Fruit fly (Drosophila melanogaster) whole organism, embryonic: ENCODE measurements around the gene CG14154.

Source experiments
- Atf-2 ChIP-seq: fragments of 200-800 bp; sonication (Bioruptor generic); optimal IDR thresholded peaks from 2 replicates; lab custom pipeline; 2016; ENCODE audit warnings: missing biosample characterization, missing genetic modification characterization
- B-H1 ChIP-seq: fragments of 200-800 bp; sonication (Bioruptor generic); IDR thresholded peaks from 3 replicates; pipeline ENCODE4 v1.3.6; 2022; ENCODE audit warnings: missing biosample characterization, missing genetic modification characterization
- BtbVII ChIP-seq: fragments of 200-800 bp; sonication (Bioruptor generic); optimal IDR thresholded peaks from 3 replicates; lab custom pipeline; 2017; ENCODE audit warnings: missing biosample characterization, mild to moderate bottlenecking, missing genetic modification characterization
- Bteb2 ChIP-seq: fragments of 200-800 bp; sonication (Bioruptor generic); optimal IDR thresholded peaks from 2 replicates; lab custom pipeline; 2016; ENCODE audit warnings: missing biosample characterization, missing genetic modification characterization
- CG10366 ChIP-seq: fragments of 200-800 bp; sonication (Bioruptor generic); IDR thresholded peaks from 2 replicates; pipeline ENCODE4 v1.3.6; 2022; ENCODE audit warnings: missing biosample characterization, missing genetic modification characterization
- CG10959 ChIP-seq: fragments of 200-800 bp; sonication (Bioruptor generic); IDR thresholded peaks from 2 replicates; pipeline ENCODE4 v1.3.6; 2022; ENCODE audit warnings: missing biosample characterization, missing genetic modification characterization
- CG12391 ChIP-seq: fragments of 200-800 bp; sonication (Bioruptor generic); optimal IDR thresholded peaks from 3 replicates; lab custom pipeline; 2018; ENCODE audit warnings: missing biosample characterization, mild to moderate bottlenecking, missing genetic modification characterization, moderate library complexity
- CG13123 ChIP-seq: fragments of 200-800 bp; sonication (Bioruptor generic); optimal IDR thresholded peaks from 2 replicates; lab custom pipeline; 2016; ENCODE audit warnings: missing biosample characterization, missing genetic modification characterization
- CG16815 ChIP-seq: fragments of 200-800 bp; sonication (Bioruptor generic); optimal IDR thresholded peaks from 3 replicates; lab custom pipeline; 2017; ENCODE audit warnings: missing biosample characterization, mild to moderate bottlenecking, missing genetic modification characterization
- CG17385 ChIP-seq: fragments of 200-800 bp; sonication (Bioruptor generic); optimal IDR thresholded peaks from 3 replicates; lab custom pipeline; 2018; ENCODE audit warnings: missing biosample characterization, mild to moderate bottlenecking, missing genetic modification characterization
- CG2120 ChIP-seq: fragments of 200-800 bp; sonication (Bioruptor generic); optimal IDR thresholded peaks from 3 replicates; lab custom pipeline; 2016; ENCODE audit warnings: missing biosample characterization, missing genetic modification characterization
- CG3726 ChIP-seq: fragments of 200-800 bp; sonication (Bioruptor generic); IDR thresholded peaks from 3 replicates; pipeline ENCODE4, ENCODE4 v1.3.6; 2022; ENCODE audit warnings: missing biosample characterization, missing genetic modification characterization
- CG3995 ChIP-seq: fragments of 200-800 bp; sonication (Bioruptor generic); optimal IDR thresholded peaks from 3 replicates; lab custom pipeline; 2016; ENCODE audit warnings: missing biosample characterization, missing genetic modification characterization
- CG6175 ChIP-seq: fragments of 200-800 bp; sonication (Bioruptor generic); IDR thresholded peaks from 3 replicates; pipeline ENCODE4 v1.3.6; 2022; ENCODE audit warnings: missing biosample characterization, missing genetic modification characterization
- CG6854 ChIP-seq: fragments of 200-800 bp; sonication (Bioruptor generic); optimal IDR thresholded peaks from 3 replicates; lab custom pipeline; 2017; ENCODE audit warnings: missing biosample characterization, mild to moderate bottlenecking, missing genetic modification characterization
- CG7357 ChIP-seq: fragments of 200-800 bp; sonication (Bioruptor generic); IDR thresholded peaks from 3 replicates; pipeline ENCODE4 v1.3.6; 2022; ENCODE audit warnings: missing biosample characterization, missing genetic modification characterization
- CG7745 ChIP-seq: fragments of 200-800 bp; sonication (Bioruptor generic); optimal IDR thresholded peaks from 2 replicates; lab custom pipeline; 2018; ENCODE audit warnings: missing biosample characterization, mild to moderate bottlenecking, missing genetic modification characterization, moderate library complexity
- CG8290 ChIP-seq, 3 experiments: fragments of 200-800 bp; sonication (Bioruptor generic); optimal IDR thresholded peaks; 2 replicates each; lab custom pipeline; 2016 to 2019; ENCODE audit warnings: missing biosample characterization in 3 of 3, missing genetic modification characterization in 3 of 3, mild to moderate bottlenecking in 2 of 3, moderate library complexity in 1 of 3
- CG9437 ChIP-seq: fragments of 200-800 bp; sonication (Bioruptor generic); optimal IDR thresholded peaks from 2 replicates; lab custom pipeline; 2018; ENCODE audit warnings: missing biosample characterization, mild to moderate bottlenecking, missing genetic modification characterization
- CkIIα-i1 ChIP-seq: fragments of 200-800 bp; sonication (Bioruptor generic); IDR thresholded peaks from 2 replicates; pipeline ENCODE4 v1.3.6; 2022; ENCODE audit warnings: missing biosample characterization, missing genetic modification characterization
- CrebB ChIP-seq: fragments of 200-800 bp; sonication (Bioruptor generic); optimal IDR thresholded peaks from 3 replicates; lab custom pipeline; 2018; ENCODE audit warnings: missing biosample characterization, mild to moderate bottlenecking, missing genetic modification characterization
- Dad ChIP-seq: fragments of 200-800 bp; sonication (Bioruptor generic); optimal IDR thresholded peaks from 3 replicates; lab custom pipeline; 2016; ENCODE audit warnings: missing biosample characterization, missing genetic modification characterization
- Dll ChIP-seq: fragments of 200-800 bp; sonication (Bioruptor generic); IDR thresholded peaks from 4 replicates; pipeline ENCODE4 v1.3.6; 2022; ENCODE audit warnings: missing biosample characterization, missing genetic modification characterization; ENCODE audit not compliant: partially characterized antibody
- Dref ChIP-seq: fragments of 200-800 bp; sonication (Bioruptor generic); IDR thresholded peaks from 2 replicates; pipeline ENCODE4 v1.3.6; 2022; ENCODE audit warnings: missing biosample characterization, missing genetic modification characterization
- Drgx ChIP-seq: fragments of 200-800 bp; sonication (Bioruptor generic); IDR thresholded peaks from 2 replicates; pipeline ENCODE4 v1.3.6; 2022; ENCODE audit warnings: missing biosample characterization, missing genetic modification characterization
- E2f2 ChIP-seq: fragments of 200-800 bp; sonication (Bioruptor generic); IDR thresholded peaks from 2 replicates; pipeline ENCODE4 v1.3.6; 2022; ENCODE audit warnings: missing biosample characterization, missing genetic modification characterization
- ERR ChIP-seq: fragments of 200-800 bp; sonication (Bioruptor generic); optimal IDR thresholded peaks from 2 replicates; lab custom pipeline; 2016; ENCODE audit warnings: missing biosample characterization, missing genetic modification characterization
- HHEX ChIP-seq: fragments of 200-800 bp; sonication (Bioruptor generic); optimal IDR thresholded peaks from 3 replicates; lab custom pipeline; 2017; ENCODE audit warnings: missing biosample characterization, mild to moderate bottlenecking, missing genetic modification characterization, missing genetic modification reagents
- HLHmδ ChIP-seq: fragments of 200-800 bp; sonication (Bioruptor generic); optimal IDR thresholded peaks from 2 replicates; lab custom pipeline; 2018; ENCODE audit warnings: missing biosample characterization, mild to moderate bottlenecking, missing genetic modification characterization, moderate library complexity
- Mes4 ChIP-seq: fragments of 200-800 bp; sonication (Bioruptor generic); optimal IDR thresholded peaks from 2 replicates; lab custom pipeline; 2016; ENCODE audit warnings: missing biosample characterization, missing genetic modification characterization
- NC2β ChIP-seq: fragments of 200-800 bp; sonication (Bioruptor generic); optimal IDR thresholded peaks from 2 replicates; lab custom pipeline; 2016; ENCODE audit warnings: missing biosample characterization, missing genetic modification characterization
- Nf-YC ChIP-seq: fragments of 200-800 bp; optimal IDR thresholded peaks from 3 replicates; lab custom pipeline; 2019; ENCODE audit warnings: missing biosample characterization, mild to moderate bottlenecking, missing genetic modification characterization, moderate library complexity
- Sox100B ChIP-seq: fragments of 200-800 bp; sonication (Bioruptor generic); optimal IDR thresholded peaks from 3 replicates; lab custom pipeline; 2018; ENCODE audit warnings: missing biosample characterization, mild to moderate bottlenecking, missing genetic modification characterization
- Sox102F ChIP-seq: fragments of 200-800 bp; sonication (Bioruptor generic); optimal IDR thresholded peaks from 2 replicates; lab custom pipeline; 2018; ENCODE audit warnings: missing biosample characterization, mild to moderate bottlenecking, missing genetic modification characterization, moderate library complexity
- Trl ChIP-seq, 3 experiments: fragments of >200 bp in 2 of 3; fragments of 200-800 bp in 1 of 3; sonication (Bioruptor generic) in 1 of 3; optimal IDR thresholded peaks; 2 replicates in 1 of 3; 3 replicates in 2 of 3; lab custom pipeline; 2016 to 2017; ENCODE audit warnings: missing biosample characterization in 1 of 3, missing genetic modification characterization in 1 of 3
- ase ChIP-seq: fragments of 200-800 bp; sonication (Bioruptor generic); IDR thresholded peaks from 3 replicates; pipeline ENCODE4 v1.3.6; 2022; ENCODE audit warnings: missing biosample characterization, missing genetic modification characterization
- cwo ChIP-seq: fragments of 200-800 bp; sonication (Bioruptor generic); optimal IDR thresholded peaks from 3 replicates; lab custom pipeline; 2017; ENCODE audit warnings: missing biosample characterization, missing genetic modification characterization, mild to moderate bottlenecking, moderate library complexity, missing genetic modification reagents
- dimm ChIP-seq: fragments of 200-800 bp; sonication (Bioruptor generic); IDR thresholded peaks from 2 replicates; pipeline ENCODE4 v1.3.6; 2022; ENCODE audit warnings: missing biosample characterization, missing genetic modification characterization
- ewg ChIP-seq: fragments of 200-800 bp; sonication (Bioruptor generic); optimal IDR thresholded peaks from 3 replicates; lab custom pipeline; 2017; ENCODE audit warnings: mild to moderate bottlenecking, missing biosample characterization, missing genetic modification reagents, missing genetic modification characterization
- fu2 ChIP-seq: fragments of 200-800 bp; sonication (Bioruptor generic); optimal IDR thresholded peaks from 2 replicates; lab custom pipeline; 2016; ENCODE audit warnings: missing biosample characterization, missing genetic modification characterization
- gfzf ChIP-seq: fragments of 200-800 bp; sonication (Bioruptor generic); optimal IDR thresholded peaks from 2 replicates; lab custom pipeline; 2016; ENCODE audit warnings: missing biosample characterization, mild to moderate bottlenecking, missing genetic modification characterization, moderate library complexity
- ham ChIP-seq: fragments of 200-800 bp; sonication (Bioruptor generic); IDR thresholded peaks from 2 replicates; pipeline ENCODE4 v1.3.6; 2022; ENCODE audit warnings: missing biosample characterization, missing genetic modification characterization
- hbn ChIP-seq: fragments of 200-800 bp; sonication (Bioruptor generic); IDR thresholded peaks from 2 replicates; pipeline ENCODE4 v1.3.6; 2022; ENCODE audit warnings: missing biosample characterization, missing genetic modification characterization; ENCODE audit not compliant: partially characterized antibody
- jumu ChIP-seq: fragments of 200-800 bp; sonication (Bioruptor generic); optimal IDR thresholded peaks from 3 replicates; lab custom pipeline; 2016; ENCODE audit warnings: missing biosample characterization, missing genetic modification characterization
- nmo ChIP-seq: fragments of 200-800 bp; sonication (Bioruptor generic); optimal IDR thresholded peaks from 2 replicates; lab custom pipeline; 2018; ENCODE audit warnings: missing biosample characterization, mild to moderate bottlenecking, missing genetic modification characterization, moderate library complexity
- pros ChIP-seq: fragments of 200-800 bp; sonication (Bioruptor generic); optimal IDR thresholded peaks from 3 replicates; lab custom pipeline; 2019; ENCODE audit warnings: missing biosample characterization, mild to moderate bottlenecking, missing genetic modification characterization, moderate library complexity
- unc-4 ChIP-seq: fragments of 200-800 bp; sonication (Bioruptor generic); IDR thresholded peaks from 2 replicates; pipeline ENCODE4 v1.3.6; 2022; ENCODE audit warnings: missing biosample characterization, missing genetic modification characterization; ENCODE audit not compliant: partially characterized antibody
- wek ChIP-seq: fragments of 200-800 bp; sonication (Bioruptor generic); optimal IDR thresholded peaks from 3 replicates; lab custom pipeline; 2018; ENCODE audit warnings: missing biosample characterization, mild to moderate bottlenecking, missing genetic modification characterization, moderate library complexity

CG14154 gene

dm6 chr3L:10660744-10661589, 19.3 kb downstream of the CG14154 start, which contains the start of the genes CG32066 and CG8003 (continued):
- TF ChIP-seq ewg (GFP tag; lab: Kevin White, UChicago) (no peak), pros (GFP tag; lab: Kevin White, UChicago) (no peak), gfzf (GFP tag; lab: Kevin White, UChicago) (peak; percentile 72), Drgx (GFP tag; lab: Robert Waterston, UW) (no peak), CG10959 (no peak), Sox100B (GFP tag; lab: Kevin White, UChicago) (no peak), CG3726 (no peak), CG7357 (GFP tag; lab: Robert Waterston, UW) (no peak), Mes4 (GFP tag; lab: Kevin White, UChicago) (no peak), CkIIα-i1 (GFP tag; lab: Robert Waterston, UW) (no peak), Atf-2 (GFP tag; lab: Kevin White, UChicago) (no peak), Trl (optimal IDR thresholded peaks at IDR 0.05; lab: Kevin White, UChicago) (no peak), Trl (GFP tag; optimal IDR thresholded peaks at IDR 0.05; lab: Kevin White, UChicago) (no peak), HLHmδ (GFP tag; lab: Kevin White, UChicago) (peak; percentile 76), HHEX (GFP tag; lab: Kevin White, UChicago) (peak; percentile 30), unc-4 (GFP tag; lab: Robert Waterston, UW) (peak; percentile 83), E2f2 (GFP tag; lab: Robert Waterston, UW) (peak; percentile 14; the same call in 1 of the 2 replicates), CG3995 (GFP tag; lab: Kevin White, UChicago) (no peak), Dref (GFP tag; lab: Robert Waterston, UW) (no peak), Nf-YC (tag; lab: Kevin White, UChicago) (peak; percentile 70), Sox102F (GFP tag; lab: Kevin White, UChicago) (peak; percentile 15), CG9437 (GFP tag; lab: Kevin White, UChicago) (peak; percentile 68), Bteb2 (no peak), wek (GFP tag; lab: Kevin White, UChicago) (peak; percentile 1), cwo (GFP tag; lab: Kevin White, UChicago) (peak; percentile 8), dimm (GFP tag; lab: Robert Waterston, UW) (0 out of 2 replicates have a peak, but pooled peaks have one; percentile 10), CG2120 (GFP tag; lab: Kevin White, UChicago) (peak; percentile 37), CG8290 (GFP tag; optimal IDR thresholded peaks at IDR 0.05; lab: Kevin White, UChicago) (peak; percentile 38), CG8290 (tag; optimal IDR thresholded peaks at IDR 0.05; lab: Kevin White, UChicago) (peak in 1 of 2 experiments; percentile 78), ERR (no peak), Dad (GFP tag; lab: Kevin White, UChicago) (no peak), BtbVII (GFP tag; lab: Kevin White, UChicago) (peak; percentile 68), B-H1 (GFP tag; lab: Robert Waterston, UW) (no peak; the same call in 2 of the 3 replicates), CG6854 (peak; percentile 36), CrebB (tag; lab: Kevin White, UChicago) (no peak), NC2β (GFP tag; lab: Kevin White, UChicago) (no peak), CG17385 (GFP tag; lab: Kevin White, UChicago) (peak; percentile 24), fu2 (GFP tag; lab: Kevin White, UChicago) (no peak), CG7745 (no peak), ase (GFP tag; lab: Robert Waterston, UW) (peak; percentile 39; the same call in 1 of the 3 replicates), nmo (GFP tag; lab: Kevin White, UChicago) (peak; percentile 9), CG6175 (GFP tag; lab: Robert Waterston, UW) (no peak), hbn (GFP tag; lab: Robert Waterston, UW) (peak; percentile 89), CG10366 (GFP tag; lab: Robert Waterston, UW) (no peak; the same call in 1 of the 2 replicates), CG13123 (GFP tag; lab: Kevin White, UChicago) (no peak), CG16815 (GFP tag; lab: Kevin White, UChicago) (no peak), Dll (GFP tag; lab: Robert Waterston, UW) (peak; percentile 94), CG12391 (peak; percentile 77), ham (GFP tag; lab: Robert Waterston, UW) (no peak), jumu (GFP tag; lab: Kevin White, UChicago) (no peak)
